Worm (Caenorhabditis elegans) whole organism, L3 larva: Measurements from ENCODE around the gene F38B2.3.

Source experiments
- elt-2 ChIP-seq: sonication (generic microtip); optimal IDR thresholded peaks from 2 replicates; lab custom pipeline; 2016; ENCODE audit warnings: missing genetic modification reagents, mild to moderate bottlenecking, missing genetic modification characterization, missing compliant biosample characterization
- nhr-12 ChIP-seq: fragments of 150-350 bp; optimal IDR thresholded peaks from 2 replicates; lab custom pipeline; 2014; ENCODE audit warnings: missing biosample characterization, missing genetic modification characterization
- nhr-25 ChIP-seq: sonication (generic microtip); optimal IDR thresholded peaks from 2 replicates; lab custom pipeline; 2017; ENCODE audit warnings: missing biosample characterization, missing genetic modification characterization
- unc-62 ChIP-seq: fragments of 150-350 bp; sonication (generic microtip); optimal IDR thresholded peaks from 4 replicates; lab custom pipeline; 2014; ENCODE audit warnings: missing biosample characterization, missing genetic modification reagents, missing genetic modification characterization
- ztf-11 ChIP-seq: fragments of 150-350 bp; optimal IDR thresholded peaks from 2 replicates; lab custom pipeline; 2014; ENCODE audit warnings: missing biosample characterization, missing genetic modification characterization

ce11 chrX:11248083-11248482 lies 38.1 kb downstream of the F38B2.3 start:
- no peak for TF ChIP-seq unc-62 (GFP tag; lab: Kevin White, UChicago)
- peak; percentile 67 for TF ChIP-seq nhr-25
- TF ChIP-seq ztf-11 (tag; lab: Kevin White, UChicago) = no peak
- no peak for TF ChIP-seq nhr-12 (tag; lab: Kevin White, UChicago)
- TF ChIP-seq elt-2 (tag; lab: Kevin White, UChicago) = no peak
